Fruit fly (Drosophila melanogaster) whole organism, adult: Measurements from ENCODE around the gene Myo61F.

Experiments
- CG1620 ChIP-seq: fragments of 200-800 bp; sonication (Bioruptor generic); optimal IDR thresholded peaks from 2 replicates; lab custom pipeline; 2016; ENCODE audit warnings: missing biosample characterization, missing genetic modification characterization
- CG33017 ChIP-seq: fragments of 200-800 bp; sonication (Bioruptor generic); optimal IDR thresholded peaks from 2 replicates; lab custom pipeline; 2018; ENCODE audit warnings: missing biosample characterization, mild to moderate bottlenecking, missing genetic modification characterization, moderate library complexity
- CG5204 ChIP-seq: fragments of 200-800 bp; sonication (Bioruptor generic); optimal IDR thresholded peaks from 2 replicates; lab custom pipeline; 2016; ENCODE audit warnings: missing biosample characterization, missing genetic modification characterization
- cnc ChIP-seq, 2 experiments: fragments of >200 bp; optimal IDR thresholded peaks; 2 replicates each; lab custom pipeline; 2017
- pad ChIP-seq: fragments of 200-800 bp; sonication (Bioruptor generic); optimal IDR thresholded peaks from 3 replicates; lab custom pipeline; 2017; ENCODE audit warnings: missing biosample characterization, missing genetic modification characterization, mild to moderate bottlenecking, moderate library complexity, missing genetic modification reagents
- tj ChIP-seq: fragments of 200-800 bp; sonication (Bioruptor generic); optimal IDR thresholded peaks from 3 replicates; lab custom pipeline; 2017; ENCODE audit warnings: missing biosample characterization, mild to moderate bottlenecking, missing genetic modification characterization, moderate library complexity
- toe ChIP-seq: fragments of 200-800 bp; sonication (Bioruptor generic); optimal IDR thresholded peaks from 2 replicates; lab custom pipeline; 2016; ENCODE audit warnings: missing biosample characterization, missing genetic modification characterization

dm6 chr3L:1280890-1281622 is 37.2 kb upstream of the Myo61F start:
- TF ChIP-seq tj (GFP tag; lab: Kevin White, UChicago) (no peak), CG5204 (GFP tag; lab: Kevin White, UChicago) (no peak), CG1620 (GFP tag; lab: Kevin White, UChicago) (no peak), toe (GFP tag; lab: Kevin White, UChicago) (no peak), pad (GFP tag; lab: Kevin White, UChicago) (no peak), CG33017 (tag; lab: Kevin White, UChicago) (no peak), cnc (optimal IDR thresholded peaks at IDR 0.05; lab: Kevin White, UChicago) (no peak)
